Fruit fly (Drosophila melanogaster): Measurements from ENCODE around the gene CG34165.
"Not testable (repeated sequence)": the region's sequence is repeated elsewhere in the genome, so short reads cannot be mapped to it uniquely, and the experiment has no call there.

DNA sequence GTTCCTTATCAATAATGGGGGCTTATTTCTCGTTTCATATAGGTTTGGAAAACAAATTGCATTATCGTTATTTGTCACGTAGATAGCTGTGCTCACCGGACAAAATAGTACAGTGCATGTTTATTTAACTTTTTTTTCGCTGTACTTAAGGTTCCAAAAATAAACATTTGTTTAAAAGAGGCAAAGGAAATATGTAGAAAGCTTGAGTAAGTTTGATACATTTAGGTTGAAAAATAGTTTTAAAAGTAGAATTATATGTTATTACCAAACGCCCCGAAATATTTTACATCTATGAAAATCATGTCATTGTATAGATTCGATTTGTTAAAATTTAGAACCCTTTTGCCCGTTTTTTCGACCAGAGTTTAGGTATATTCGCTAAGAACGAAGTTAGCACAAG lies 22.0 kb downstream of the CG34165 start, which contains the start of gene CG31835:
- not testable (repeated sequence) for TF ChIP-seq insv, Myc (optimal IDR thresholded peaks at IDR 0.05)
